Worm (Caenorhabditis elegans) whole organism, mixed stage, embryonic: ENCODE results near the gene clec-198.

ENCODE experiments used
- lsy-2 ChIP-seq: fragments of 150-350 bp; optimal IDR thresholded peaks from 2 replicates; lab custom pipeline; 2014; ENCODE audit warnings: missing biosample characterization, missing genetic modification characterization
- nhr-237 ChIP-seq: fragments of 150-350 bp; optimal IDR thresholded peaks from 2 replicates; lab custom pipeline; 2014; ENCODE audit warnings: missing biosample characterization, missing genetic modification characterization

DNA sequence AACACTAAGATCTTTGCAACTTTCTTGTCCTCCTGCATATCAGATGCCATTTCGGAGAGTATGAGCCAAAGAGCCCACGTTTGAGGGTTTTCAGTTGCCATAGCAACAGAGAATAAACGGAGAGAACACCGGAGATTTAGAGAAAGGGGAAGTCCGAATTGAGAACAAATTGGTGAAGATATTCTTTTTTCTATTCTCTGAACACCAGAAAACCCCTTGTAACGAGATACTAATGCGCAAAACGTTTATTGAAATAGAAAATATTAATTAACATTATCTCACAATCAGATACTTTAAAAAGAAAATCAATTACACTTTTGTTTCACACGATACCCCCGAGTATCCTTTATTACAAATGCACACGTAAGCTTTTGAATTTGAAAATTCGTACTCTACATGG, 45.0 kb upstream of the clec-198 start, which contains the start of gene ifta-2:
- no peak for TF ChIP-seq nhr-237
- TF ChIP-seq lsy-2 (tag; lab: Kevin White, UChicago), result no peak
